Worm (Caenorhabditis elegans) whole organism, early embryonic: ENCODE data around the gene ZC190.6.

Experiments
- B0310.2 ChIP-seq: sonication (generic microtip); optimal IDR thresholded peaks from 2 replicates; lab custom pipeline; 2016; ENCODE audit warnings: mild to moderate bottlenecking, missing genetic modification characterization, missing compliant biosample characterization
- F13C5.2 ChIP-seq: sonication (generic microtip); optimal IDR thresholded peaks from 2 replicates; lab custom pipeline; 2017; ENCODE audit warnings: mild to moderate bottlenecking, missing genetic modification characterization, inconsistent platforms, missing compliant biosample characterization
- aly-1 ChIP-seq: sonication (generic microtip); optimal IDR thresholded peaks from 2 replicates; lab custom pipeline; 2016; ENCODE audit warnings: missing genetic modification characterization, missing compliant biosample characterization
- ama-1 ChIP-seq: fragments of 150-350 bp; optimal IDR thresholded peaks from 2 replicates; lab custom pipeline; 2014
- ceh-13 ChIP-seq: fragments of 200-800 bp; sonication (Bioruptor generic); optimal IDR thresholded peaks from 2 replicates; lab custom pipeline; 2018; ENCODE audit warnings: mild to moderate bottlenecking, missing genetic modification characterization, missing compliant biosample characterization
- ceh-36 ChIP-seq: sonication (generic microtip); optimal IDR thresholded peaks from 2 replicates; lab custom pipeline; 2016; ENCODE audit warnings: missing genetic modification characterization, inconsistent platforms, missing compliant biosample characterization
- ets-7 ChIP-seq: sonication (generic microtip); optimal IDR thresholded peaks from 2 replicates; lab custom pipeline; 2016; ENCODE audit warnings: missing genotype, missing genetic modification characterization, missing compliant biosample characterization
- flt-1 ChIP-seq: fragments of 200-800 bp; sonication (Bioruptor generic); IDR thresholded peaks from 2 replicates; pipeline ENCODE4 v1.3.6; 2022; ENCODE audit warnings: missing genetic modification characterization, missing compliant biosample characterization
- hmbx-1 ChIP-seq: sonication (generic microtip); optimal IDR thresholded peaks from 2 replicates; lab custom pipeline; 2016; ENCODE audit warnings: mild to moderate bottlenecking, missing genetic modification characterization, missing compliant biosample characterization
- hmg-4 ChIP-seq: fragments of 200-800 bp; sonication (Bioruptor generic); optimal IDR thresholded peaks from 2 replicates; lab custom pipeline; 2018; ENCODE audit warnings: mild to moderate bottlenecking, missing genetic modification characterization, missing compliant biosample characterization
- hnd-1 ChIP-seq: sonication (generic microtip); optimal IDR thresholded peaks from 2 replicates; lab custom pipeline; 2016; ENCODE audit warnings: missing genetic modification characterization, missing compliant biosample characterization
- pes-1 ChIP-seq: fragments of 200-800 bp; sonication (Bioruptor generic); IDR thresholded peaks from 2 replicates; pipeline ENCODE4 v1.3.6; 2022; ENCODE audit warnings: missing genetic modification reagents, missing genetic modification characterization, missing compliant biosample characterization
- scrt-1 ChIP-seq: fragments of 200-800 bp; sonication (Bioruptor generic); IDR thresholded peaks from 2 replicates; pipeline ENCODE4 v1.3.6; 2022; ENCODE audit warnings: missing genetic modification characterization, missing compliant biosample characterization
- sea-1 ChIP-seq: fragments of 200-800 bp; sonication (Bioruptor generic); conservative IDR thresholded peaks from 2 replicates; pipeline ENCODE4 v1.3.6; 2022; ENCODE audit warnings: missing genetic modification characterization, missing compliant biosample characterization
- tbx-11 ChIP-seq: fragments of 200-800 bp; sonication (Bioruptor generic); IDR thresholded peaks from 2 replicates; pipeline ENCODE4 v1.3.6; 2022; ENCODE audit warnings: missing genetic modification characterization, missing compliant biosample characterization
- tbx-37 ChIP-seq: fragments of 200-800 bp; sonication (Bioruptor generic); conservative IDR thresholded peaks from 2 replicates; pipeline ENCODE4 v1.3.6; 2022; ENCODE audit warnings: missing genetic modification reagents, missing genetic modification characterization, missing compliant biosample characterization
- tra-4 ChIP-seq: sonication (generic microtip); optimal IDR thresholded peaks from 2 replicates; lab custom pipeline; 2017; ENCODE audit warnings: missing genetic modification characterization, missing compliant biosample characterization

The ZC190.6 gene

ce11 chrV:8686764-8687163 is 9.7 kb upstream of the ZC190.6 start, which contains the start of gene ZC190.7:
Gene ZC190.7, minus strand, starts transcription at chrV:8686864.
- TF ChIP-seq ets-7 (no peak), tbx-37 (GFP tag; lab: Robert Waterston, UW) (no peak), ceh-13 (GFP tag; lab: Kevin White, UChicago) (no peak), sea-1 (GFP tag; lab: Robert Waterston, UW) (no peak), ama-1 (lab: Kevin White, UChicago) (no peak), flt-1 (GFP tag; lab: Robert Waterston, UW) (no peak), F13C5.2 (tag; lab: Kevin White, UChicago) (no peak), tbx-11 (GFP tag; lab: Robert Waterston, UW) (no peak), B0310.2 (tag; lab: Kevin White, UChicago) (no peak), hmbx-1 (no peak), pes-1 (GFP tag; lab: Robert Waterston, UW) (no peak), hmg-4 (GFP tag; lab: Kevin White, UChicago) (no peak), scrt-1 (GFP tag; lab: Robert Waterston, UW) (no peak)

DNA sequence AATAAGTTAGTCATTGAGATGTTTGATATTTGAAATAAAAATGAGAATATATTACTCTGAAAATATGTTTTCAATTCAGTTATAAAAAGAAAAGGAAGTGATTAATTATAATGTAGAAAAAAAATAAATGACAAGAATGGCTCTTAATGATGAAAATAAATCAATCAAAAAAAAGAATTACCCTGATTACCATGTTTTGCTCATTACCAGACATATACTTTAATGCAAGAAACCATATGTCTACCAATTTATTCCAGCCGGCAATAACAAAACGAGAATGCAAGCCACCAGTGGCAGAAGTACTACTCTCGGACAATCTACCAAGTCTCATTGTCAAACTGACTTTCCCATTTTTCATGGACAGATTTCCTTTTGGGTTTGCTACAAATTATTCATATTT is 6.7 kb upstream of the ZC190.6 start:
- no peak for TF ChIP-seq sea-1 (GFP tag; lab: Robert Waterston, UW)
- no peak for TF ChIP-seq ceh-13 (GFP tag; lab: Kevin White, UChicago)
- no peak for TF ChIP-seq pes-1 (GFP tag; lab: Robert Waterston, UW)
- TF ChIP-seq ama-1 (lab: Kevin White, UChicago) = no peak
- no peak for TF ChIP-seq tbx-37 (GFP tag; lab: Robert Waterston, UW)
- no peak for TF ChIP-seq hmbx-1
- TF ChIP-seq flt-1 (GFP tag; lab: Robert Waterston, UW) = no peak
- TF ChIP-seq scrt-1 (GFP tag; lab: Robert Waterston, UW) = no peak
- TF ChIP-seq B0310.2 (tag; lab: Kevin White, UChicago) = no peak
- TF ChIP-seq F13C5.2 (tag; lab: Kevin White, UChicago) = no peak
- TF ChIP-seq ceh-36 = no peak
- no peak for TF ChIP-seq ets-7
- TF ChIP-seq tra-4 (tag; lab: Kevin White, UChicago) = no peak

- TF ChIP-seq B0310.2 (tag; lab: Kevin White, UChicago) = no peak
- no peak for TF ChIP-seq hmbx-1
- TF ChIP-seq hmg-4 (GFP tag; lab: Kevin White, UChicago) = no peak
- no peak for TF ChIP-seq ets-7
- TF ChIP-seq ama-1 (lab: Kevin White, UChicago) = no peak
- no peak for TF ChIP-seq sea-1 (GFP tag; lab: Robert Waterston, UW)
- no peak for TF ChIP-seq tbx-37 (GFP tag; lab: Robert Waterston, UW)
- TF ChIP-seq tbx-11 (GFP tag; lab: Robert Waterston, UW) = no peak
- no peak for TF ChIP-seq aly-1 (tag; lab: Kevin White, UChicago)
Observed at ce11 chrV:8682719-8683118, 5.6 kb upstream of the ZC190.6 start, which contains the start of gene cln-3.3. Gene cln-3.3, plus strand, starts transcription at chrV:8683052.

- no peak for TF ChIP-seq flt-1 (GFP tag; lab: Robert Waterston, UW)
- TF ChIP-seq pes-1 (GFP tag; lab: Robert Waterston, UW) = no peak
Observed at ce11 chrV:8681050-8681449, 4.0 kb upstream of the ZC190.6 start, which contains the start of gene ZC190.2. Gene ZC190.2, plus strand, starts transcription at chrV:8681350.

DNA sequence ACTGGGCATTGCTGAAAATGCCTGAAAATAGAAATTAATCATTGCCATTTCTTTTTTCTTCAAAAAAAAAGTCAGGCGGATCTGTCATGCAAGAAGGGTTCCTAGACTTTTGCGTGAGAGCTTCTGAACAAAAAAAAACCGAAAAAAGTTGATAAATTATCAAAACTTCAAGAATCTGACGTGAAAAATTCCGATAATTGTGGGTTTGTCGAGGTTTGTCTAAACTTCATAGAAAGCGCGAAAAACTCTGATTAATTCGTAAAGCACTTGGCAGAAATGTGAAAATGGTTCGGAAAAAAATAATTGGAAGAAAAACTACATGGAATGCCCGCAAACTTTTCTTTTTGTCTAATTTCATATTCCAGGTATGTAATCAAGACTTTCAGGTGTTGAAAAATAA is 3.6 kb downstream of the ZC190.6 start, which contains the start of gene ZC190.5:
Gene ZC190.5 (minus strand): TSS at position 101 of the 400 bp plus-strand sequence.
- no peak for TF ChIP-seq scrt-1 (GFP tag; lab: Robert Waterston, UW)
- TF ChIP-seq pes-1 (GFP tag; lab: Robert Waterston, UW) = no peak
- TF ChIP-seq tbx-37 (GFP tag; lab: Robert Waterston, UW) = no peak
- no peak for TF ChIP-seq sea-1 (GFP tag; lab: Robert Waterston, UW)
- no peak for TF ChIP-seq hnd-1 (tag; lab: Kevin White, UChicago)
- TF ChIP-seq ceh-36 = no peak
- no peak for TF ChIP-seq tra-4 (tag; lab: Kevin White, UChicago)
- TF ChIP-seq F13C5.2 (tag; lab: Kevin White, UChicago) = no peak
- TF ChIP-seq flt-1 (GFP tag; lab: Robert Waterston, UW) = no peak
- no peak for TF ChIP-seq B0310.2 (tag; lab: Kevin White, UChicago)
- no peak for TF ChIP-seq aly-1 (tag; lab: Kevin White, UChicago)
- no peak for TF ChIP-seq tbx-11 (GFP tag; lab: Robert Waterston, UW)
- TF ChIP-seq hmbx-1 = no peak
- TF ChIP-seq hmg-4 (GFP tag; lab: Kevin White, UChicago) = no peak
- no peak for TF ChIP-seq ceh-13 (GFP tag; lab: Kevin White, UChicago)

DNA sequence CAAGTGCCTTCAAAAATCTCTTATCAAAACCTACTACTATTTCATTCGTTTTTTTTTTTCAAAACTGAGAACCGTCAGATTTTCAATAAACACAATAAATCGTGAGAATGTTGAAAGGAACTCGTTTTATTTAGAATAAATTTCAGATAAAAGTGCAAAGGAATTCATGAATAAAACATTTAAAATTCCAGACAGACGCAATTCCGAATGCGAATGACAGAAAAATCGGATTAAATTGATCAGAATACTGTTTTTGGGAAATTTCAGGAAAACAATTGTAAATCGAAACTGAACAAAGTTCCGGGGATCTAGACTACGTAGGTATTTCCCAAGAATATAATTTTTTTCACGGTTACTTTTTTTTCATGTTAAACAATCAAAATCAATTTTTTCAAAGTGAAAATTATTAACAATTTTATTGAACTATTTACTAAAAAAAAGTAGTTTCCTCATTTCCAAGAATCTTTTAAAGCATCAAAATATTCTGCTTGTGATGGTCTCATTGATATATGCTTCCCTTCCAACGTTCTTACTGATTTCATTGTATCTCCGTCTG is 5.4 kb downstream of the ZC190.6 start:
- TF ChIP-seq hmg-4 (GFP tag; lab: Kevin White, UChicago) = no peak
- TF ChIP-seq tra-4 (tag; lab: Kevin White, UChicago) = no peak
- no peak for TF ChIP-seq hmbx-1
- TF ChIP-seq ama-1 (lab: Kevin White, UChicago) = no peak
- no peak for TF ChIP-seq flt-1 (GFP tag; lab: Robert Waterston, UW)
- TF ChIP-seq B0310.2 (tag; lab: Kevin White, UChicago) = no peak
- TF ChIP-seq tbx-37 (GFP tag; lab: Robert Waterston, UW) = no peak
- TF ChIP-seq scrt-1 (GFP tag; lab: Robert Waterston, UW) = no peak
- no peak for TF ChIP-seq pes-1 (GFP tag; lab: Robert Waterston, UW)
- TF ChIP-seq aly-1 (tag; lab: Kevin White, UChicago) = no peak
- TF ChIP-seq sea-1 (GFP tag; lab: Robert Waterston, UW) = no peak
- no peak for TF ChIP-seq ceh-13 (GFP tag; lab: Kevin White, UChicago)
- no peak for TF ChIP-seq tbx-11 (GFP tag; lab: Robert Waterston, UW)
- TF ChIP-seq ets-7 = no peak
- TF ChIP-seq ceh-36 = no peak
- TF ChIP-seq hnd-1 (tag; lab: Kevin White, UChicago) = no peak
- no peak for TF ChIP-seq F13C5.2 (tag; lab: Kevin White, UChicago)

- no peak for TF ChIP-seq tbx-37 (GFP tag; lab: Robert Waterston, UW)
- TF ChIP-seq ceh-13 (GFP tag; lab: Kevin White, UChicago) = no peak
- TF ChIP-seq flt-1 (GFP tag; lab: Robert Waterston, UW) = no peak
- TF ChIP-seq F13C5.2 (tag; lab: Kevin White, UChicago) = no peak
- no peak for TF ChIP-seq pes-1 (GFP tag; lab: Robert Waterston, UW)
- TF ChIP-seq ets-7 = no peak
- TF ChIP-seq ceh-36 = no peak
- no peak for TF ChIP-seq B0310.2 (tag; lab: Kevin White, UChicago)
- no peak for TF ChIP-seq hnd-1 (tag; lab: Kevin White, UChicago)
- TF ChIP-seq aly-1 (tag; lab: Kevin White, UChicago) = no peak
- TF ChIP-seq hmg-4 (GFP tag; lab: Kevin White, UChicago) = no peak
- TF ChIP-seq sea-1 (GFP tag; lab: Robert Waterston, UW) = no peak
Observed at ce11 chrV:8670759-8671158, 6.3 kb downstream of the ZC190.6 start.
